Worm (Caenorhabditis elegans): Measurements from ENCODE around the gene F38C2.4.

The F38C2.4 gene

ce11 chrIV:16277291-16277690 lies 6.2 kb downstream of the F38C2.4 start, which contains the start of gene F38C2.7:
F38C2.7 (minus strand) TSS chrIV:16277391.
- TF ChIP-seq lin-32 (GFP tag; optimal IDR thresholded peaks at IDR 0.05) (no peak), ceh-39 (tag; optimal IDR thresholded peaks at IDR 0.05) (no peak), unc-120 (tag; optimal IDR thresholded peaks at IDR 0.05; ENCODE audit: poor library complexity, severe bottlenecking) (no peak), nhr-237 (tag; optimal IDR thresholded peaks at IDR 0.05) (no peak), mab-5 (tag; optimal IDR thresholded peaks at IDR 0.05) (no peak), ham-2 (GFP tag; optimal IDR thresholded peaks at IDR 0.05) (no peak), ceh-43 (GFP tag; optimal IDR thresholded peaks at IDR 0.05) (no peak), unc-39 (tag; optimal IDR thresholded peaks at IDR 0.05) (no peak), zip-8 (tag; optimal IDR thresholded peaks at IDR 0.05) (no peak), pha-4 (tag; optimal IDR thresholded peaks at IDR 0.05) (no peak), unc-62 (GFP tag; optimal IDR thresholded peaks at IDR 0.05) (no peak), nhr-12 (tag; optimal IDR thresholded peaks at IDR 0.05) (no peak), ceh-83 (GFP tag; optimal IDR thresholded peaks at IDR 0.05) (no peak), ces-1 (GFP tag; optimal IDR thresholded peaks at IDR 0.05) (no peak), cnd-1 (tag; optimal IDR thresholded peaks at IDR 0.05) (no peak), flh-1 (GFP tag; optimal IDR thresholded peaks at IDR 0.05) (no peak), bed-3 (GFP tag; optimal IDR thresholded peaks at IDR 0.05) (no peak), sptf-1 (tag; optimal IDR thresholded peaks at IDR 0.05) (no peak), elt-3 (tag; optimal IDR thresholded peaks at IDR 0.05) (no peak), drap-1 (GFP tag; optimal IDR thresholded peaks at IDR 0.05) (no peak)

ce11 chrIV:16277902-16278301 lies 6.8 kb downstream of the F38C2.4 start, which contains the start of gene ccch-2:
ccch-2 (plus strand) TSS chrIV:16278202.
- no peak for TF ChIP-seq ces-1 (GFP tag; optimal IDR thresholded peaks at IDR 0.05)
- no peak for TF ChIP-seq mls-2 (tag; optimal IDR thresholded peaks at IDR 0.05)
- no peak for TF ChIP-seq unc-39 (tag; optimal IDR thresholded peaks at IDR 0.05)
- no peak for TF ChIP-seq ztf-11 (tag; optimal IDR thresholded peaks at IDR 0.05)
- no peak for TF ChIP-seq ceh-43 (GFP tag; optimal IDR thresholded peaks at IDR 0.05)
- TF ChIP-seq nhr-12 (tag; optimal IDR thresholded peaks at IDR 0.05): no peak
- no peak for TF ChIP-seq nhr-237 (tag; optimal IDR thresholded peaks at IDR 0.05)
- no peak for TF ChIP-seq nhr-28 (tag; optimal IDR thresholded peaks at IDR 0.05)
- no peak for TF ChIP-seq M03D4.4 (tag; optimal IDR thresholded peaks at IDR 0.05)
- TF ChIP-seq sem-2 (GFP tag; optimal IDR thresholded peaks at IDR 0.05): no peak
- no peak for TF ChIP-seq unc-120 (tag; optimal IDR thresholded peaks at IDR 0.05; ENCODE audit: poor library complexity, severe bottlenecking)
- TF ChIP-seq nhr-76 (tag; optimal IDR thresholded peaks at IDR 0.05): no peak
- TF ChIP-seq pha-4 (tag; optimal IDR thresholded peaks at IDR 0.05): no peak
- TF ChIP-seq zip-8 (tag; optimal IDR thresholded peaks at IDR 0.05): no peak
- TF ChIP-seq blmp-1 (tag; optimal IDR thresholded peaks at IDR 0.05): no peak

- no peak for TF ChIP-seq ceh-39 (tag; optimal IDR thresholded peaks at IDR 0.05)
- TF ChIP-seq elt-1 (tag; optimal IDR thresholded peaks at IDR 0.05; ENCODE audit: borderline replicate concordance, insufficient read depth): no peak
- no peak for TF ChIP-seq nhr-12 (tag; optimal IDR thresholded peaks at IDR 0.05)
- no peak for TF ChIP-seq pha-4 (tag; optimal IDR thresholded peaks at IDR 0.05)
- no peak for TF ChIP-seq M03D4.4 (tag; optimal IDR thresholded peaks at IDR 0.05)
- TF ChIP-seq flh-1 (GFP tag; optimal IDR thresholded peaks at IDR 0.05): no peak
Measured at ce11 chrIV:16280614-16281013, 9.6 kb downstream of the F38C2.4 start, which contains the start of gene clec-191. clec-191 (minus strand) TSS chrIV:16280714.

ce11 chrIV:16290745-16291144 lies 19.7 kb downstream of the F38C2.4 start, which contains the start of gene srz-75:
srz-75 (minus strand) TSS chrIV:16290845.
- TF ChIP-seq lin-13 (tag; optimal IDR thresholded peaks at IDR 0.05) (no peak), lsy-2 (tag; optimal IDR thresholded peaks at IDR 0.05) (no peak), nhr-76 (tag; optimal IDR thresholded peaks at IDR 0.05) (no peak), nhr-2 (tag; optimal IDR thresholded peaks at IDR 0.05) (no peak), blmp-1 (tag; optimal IDR thresholded peaks at IDR 0.05) (no peak), bed-3 (GFP tag; optimal IDR thresholded peaks at IDR 0.05) (no peak), ces-1 (GFP tag; optimal IDR thresholded peaks at IDR 0.05) (no peak), nhr-237 (tag; optimal IDR thresholded peaks at IDR 0.05) (no peak), pha-4 (tag; optimal IDR thresholded peaks at IDR 0.05) (no peak), hlh-1 (tag; optimal IDR thresholded peaks at IDR 0.05) (no peak), sptf-1 (tag; optimal IDR thresholded peaks at IDR 0.05) (no peak), unc-62 (GFP tag; optimal IDR thresholded peaks at IDR 0.05) (no peak), snpc-4 (tag; optimal IDR thresholded peaks at IDR 0.05) (no peak), mls-2 (tag; optimal IDR thresholded peaks at IDR 0.05) (no peak)

Measured in whole organism, mixed stage, embryonic.